Worm (Caenorhabditis elegans) whole organism, L4/young adult: ENCODE measurements around the gene R11H6.2.

ENCODE experiments used
- W03F9.2 ChIP-seq: fragments of 150-350 bp; optimal IDR thresholded peaks from 2 replicates; lab custom pipeline; 2014; ENCODE audit warnings: missing biosample characterization, missing genetic modification characterization
- dao-5 ChIP-seq: sonication (generic microtip); optimal IDR thresholded peaks from 2 replicates; lab custom pipeline; 2016; ENCODE audit warnings: missing genotype, missing genetic modification characterization, moderate library complexity, missing compliant biosample characterization
- him-1 ChIP-seq: sonication (generic microtip); optimal IDR thresholded peaks from 2 replicates; lab custom pipeline; 2016; ENCODE audit warnings: missing genotype, missing genetic modification reagents, missing genetic modification characterization, missing compliant biosample characterization

DNA sequence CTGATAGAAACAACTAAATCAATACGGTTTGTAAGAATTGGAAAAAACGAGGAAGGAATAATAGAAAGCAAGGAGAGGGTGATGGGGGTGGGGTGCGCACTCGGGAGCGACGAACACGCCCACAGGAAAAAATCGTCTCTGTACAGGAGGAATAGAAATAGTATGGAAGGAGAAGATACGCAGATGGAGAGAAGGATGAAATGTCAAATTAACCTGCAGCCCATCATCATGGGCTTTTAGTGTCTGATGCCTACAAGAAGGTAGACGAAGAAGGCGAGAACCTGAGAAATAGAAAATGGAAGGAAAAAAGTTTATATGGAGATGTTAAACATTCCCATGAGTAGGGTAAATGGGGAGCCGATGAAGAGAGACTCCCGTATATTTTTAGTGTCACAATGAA is 37.3 kb downstream of the R11H6.2 start, which contains the start of gene F43D2.6:
- TF ChIP-seq him-1 (tag; lab: Kevin White, UChicago) (no peak), W03F9.2 (tag; lab: Kevin White, UChicago) (no peak), dao-5 (no peak)
